Worm (Caenorhabditis elegans) whole organism, L2 larva: ENCODE results near the gene daf-41.

Experiments
- C34F6.9 ChIP-seq: fragments of 150-350 bp; optimal IDR thresholded peaks from 2 replicates; lab custom pipeline; 2014; ENCODE audit warnings: missing biosample characterization, missing genetic modification characterization
- F13H6.1 ChIP-seq: sonication (generic microtip); optimal IDR thresholded peaks from 2 replicates; lab custom pipeline; 2016; ENCODE audit warnings: missing genetic modification characterization, missing compliant biosample characterization
- Y55F3AM.14 ChIP-seq: fragments of 200-800 bp; sonication (Bioruptor generic); optimal IDR thresholded peaks from 2 replicates; lab custom pipeline; 2018; ENCODE audit warnings: mild to moderate bottlenecking, missing genetic modification characterization, missing compliant biosample characterization
- ZK546.5 ChIP-seq: sonication (generic microtip); optimal IDR thresholded peaks from 2 replicates; lab custom pipeline; 2017; ENCODE audit warnings: missing biosample characterization, missing genetic modification characterization
- alr-1 ChIP-seq: fragments of 150-350 bp; optimal IDR thresholded peaks from 2 replicates; lab custom pipeline; 2014; ENCODE audit warnings: missing biosample characterization, missing genetic modification characterization
- aly-2 ChIP-seq: fragments of 150-350 bp; optimal IDR thresholded peaks from 2 replicates; lab custom pipeline; 2014; ENCODE audit warnings: missing biosample characterization, missing genetic modification characterization
- ama-1 ChIP-seq: fragments of 150-350 bp; optimal IDR thresholded peaks from 2 replicates; lab custom pipeline; 2018; ENCODE audit warnings: inconsistent platforms
- blmp-1 ChIP-seq: sonication (generic microtip); optimal IDR thresholded peaks from 2 replicates; lab custom pipeline; 2017; ENCODE audit warnings: missing genetic modification characterization, mild to moderate bottlenecking, missing compliant biosample characterization, antibody characterized with exemption, moderate library complexity; ENCODE audit not compliant: insufficient read depth
- ceh-16 ChIP-seq: fragments of 150-350 bp; optimal IDR thresholded peaks from 2 replicates; lab custom pipeline; 2014; ENCODE audit warnings: missing biosample characterization, missing genetic modification characterization
- crh-2 ChIP-seq: sonication (generic microtip); optimal IDR thresholded peaks from 2 replicates; lab custom pipeline; 2017; ENCODE audit warnings: missing biosample characterization, missing genetic modification characterization
- dmd-4 ChIP-seq: sonication (generic microtip); optimal IDR thresholded peaks from 2 replicates; lab custom pipeline; 2017; ENCODE audit warnings: missing biosample characterization, missing genetic modification characterization
- egl-27 ChIP-seq: sonication (generic microtip); optimal IDR thresholded peaks from 3 replicates; lab custom pipeline; 2017; ENCODE audit warnings: missing biosample characterization, missing genetic modification reagents, missing genetic modification characterization
- elt-3 ChIP-seq: sonication (generic microtip); optimal IDR thresholded peaks from 2 replicates; lab custom pipeline; 2017; ENCODE audit warnings: missing biosample characterization, missing genetic modification characterization
- fos-1 ChIP-seq: fragments of 150-350 bp; optimal IDR thresholded peaks from 2 replicates; lab custom pipeline; 2014; ENCODE audit warnings: missing biosample characterization, missing genetic modification characterization
- gmeb-1 ChIP-seq: fragments of 150-350 bp; optimal IDR thresholded peaks from 2 replicates; lab custom pipeline; 2014; ENCODE audit warnings: missing biosample characterization, missing genetic modification characterization
- lin-11 ChIP-seq: fragments of 150-350 bp; sonication (generic microtip); optimal IDR thresholded peaks from 2 replicates; lab custom pipeline; 2014; ENCODE audit warnings: missing biosample characterization, missing genetic modification characterization, inconsistent platforms, mixed read lengths
- lin-13 ChIP-seq: fragments of 150-350 bp; optimal IDR thresholded peaks from 2 replicates; lab custom pipeline; 2014; ENCODE audit warnings: missing biosample characterization, missing genetic modification reagents, missing genetic modification characterization
- lin-39 ChIP-seq: fragments of 150-350 bp; optimal IDR thresholded peaks from 2 replicates; lab custom pipeline; 2014; ENCODE audit warnings: missing biosample characterization, missing genetic modification reagents, missing genetic modification characterization
- lsy-2 ChIP-seq, 2 experiments: fragments of 150-350 bp in 1 of 2; sonication (generic microtip) in 1 of 2; optimal IDR thresholded peaks; 2 replicates each; lab custom pipeline; 2014 to 2017; ENCODE audit warnings: missing biosample characterization in 2 of 2, missing genetic modification characterization in 2 of 2
- mab-5 ChIP-seq: fragments of 150-350 bp; optimal IDR thresholded peaks from 2 replicates; lab custom pipeline; 2014; ENCODE audit warnings: missing biosample characterization, missing genetic modification characterization
- mbf-1 ChIP-seq: sonication (generic microtip); optimal IDR thresholded peaks from 2 replicates; lab custom pipeline; 2017; ENCODE audit warnings: missing biosample characterization, missing genetic modification characterization
- mdl-1 ChIP-seq, 2 experiments: fragments of 150-350 bp in 1 of 2; sonication (generic microtip) in 1 of 2; optimal IDR thresholded peaks; 2 replicates each; lab custom pipeline; 2017; ENCODE audit warnings: missing biosample characterization in 2 of 2, missing genetic modification characterization in 2 of 2
- nhr-10 ChIP-seq: sonication (generic microtip); optimal IDR thresholded peaks from 2 replicates; lab custom pipeline; 2017; ENCODE audit warnings: missing biosample characterization, missing genetic modification characterization
- nhr-11 ChIP-seq: fragments of 150-350 bp; optimal IDR thresholded peaks from 2 replicates; lab custom pipeline; 2014; ENCODE audit warnings: missing biosample characterization, missing genetic modification characterization
- nhr-129 ChIP-seq: fragments of 150-350 bp; optimal IDR thresholded peaks from 2 replicates; lab custom pipeline; 2014; ENCODE audit warnings: missing biosample characterization, missing genetic modification characterization
- nhr-21 ChIP-seq: fragments of 150-350 bp; optimal IDR thresholded peaks from 2 replicates; lab custom pipeline; 2014; ENCODE audit warnings: missing biosample characterization, missing genetic modification characterization
- nhr-237 ChIP-seq: fragments of 150-350 bp; optimal IDR thresholded peaks from 2 replicates; lab custom pipeline; 2014; ENCODE audit warnings: missing biosample characterization, missing genetic modification characterization
- nhr-25 ChIP-seq: fragments of 150-350 bp; sonication (generic microtip); optimal IDR thresholded peaks from 3 replicates; lab custom pipeline; 2014; ENCODE audit warnings: missing biosample characterization, missing genetic modification characterization
- nhr-6 ChIP-seq: fragments of 150-350 bp; optimal IDR thresholded peaks from 2 replicates; lab custom pipeline; 2014; ENCODE audit warnings: missing biosample characterization, missing genetic modification characterization
- nhr-77 ChIP-seq: fragments of 150-350 bp; optimal IDR thresholded peaks from 2 replicates; lab custom pipeline; 2014; ENCODE audit warnings: missing biosample characterization, missing genetic modification characterization
- peb-1 ChIP-seq: fragments of 150-350 bp; optimal IDR thresholded peaks from 2 replicates; lab custom pipeline; 2014; ENCODE audit warnings: missing biosample characterization, missing genetic modification characterization
- skn-1 ChIP-seq: sonication (generic microtip); optimal IDR thresholded peaks from 2 replicates; lab custom pipeline; 2017; ENCODE audit warnings: missing biosample characterization, missing genetic modification characterization
- sma-3 ChIP-seq: sonication (generic microtip); optimal IDR thresholded peaks from 2 replicates; lab custom pipeline; 2016; ENCODE audit warnings: missing genetic modification reagents, missing genetic modification characterization, missing compliant biosample characterization
- snpc-4 ChIP-seq: fragments of 150-350 bp; optimal IDR thresholded peaks from 2 replicates; lab custom pipeline; 2014; ENCODE audit warnings: missing biosample characterization, missing genetic modification characterization
- unc-39 ChIP-seq: fragments of 150-350 bp; optimal IDR thresholded peaks from 2 replicates; lab custom pipeline; 2014; ENCODE audit warnings: missing biosample characterization, missing genetic modification characterization
- unc-55 ChIP-seq: fragments of 150-350 bp; sonication (generic microtip); optimal IDR thresholded peaks from 3 replicates; lab custom pipeline; 2014; ENCODE audit warnings: missing biosample characterization, missing genetic modification reagents, missing genetic modification characterization
- unc-62 ChIP-seq: fragments of 150-350 bp; optimal IDR thresholded peaks from 2 replicates; lab custom pipeline; 2014; ENCODE audit warnings: missing biosample characterization, missing genetic modification reagents, missing genetic modification characterization
- ztf-11 ChIP-seq: sonication (generic microtip); optimal IDR thresholded peaks from 2 replicates; lab custom pipeline; 2017; ENCODE audit warnings: missing biosample characterization, missing genetic modification characterization

The daf-41 gene

ce11 chrIII:5268486-5268885, 6.1 kb downstream of the daf-41 start:
- no peak for TF ChIP-seq nhr-77 (tag; lab: Kevin White, UChicago)
- TF ChIP-seq Y55F3AM.14 (GFP tag; lab: Kevin White, UChicago), result no peak
- no peak for TF ChIP-seq ZK546.5 (tag; lab: Kevin White, UChicago)
- TF ChIP-seq elt-3, result no peak
- TF ChIP-seq egl-27 (tag; lab: Kevin White, UChicago), result no peak
- no peak for TF ChIP-seq lin-11 (tag; lab: Kevin White, UChicago)
- TF ChIP-seq unc-62 (GFP tag; lab: Kevin White, UChicago), result no peak
- no peak for TF ChIP-seq crh-2 (tag; lab: Kevin White, UChicago)
- no peak for TF ChIP-seq nhr-6
- no peak for TF ChIP-seq ztf-11 (tag; lab: Kevin White, UChicago)
- TF ChIP-seq nhr-11 (tag; lab: Kevin White, UChicago), result no peak
- TF ChIP-seq blmp-1 (tag; lab: Kevin White, UChicago), result no peak
- no peak for TF ChIP-seq aly-2
- no peak for TF ChIP-seq F13H6.1 (tag; lab: Kevin White, UChicago)
- TF ChIP-seq dmd-4 (tag; lab: Kevin White, UChicago), result no peak
- no peak for TF ChIP-seq nhr-10

- TF ChIP-seq gmeb-1 (tag; lab: Kevin White, UChicago) (peak; percentile 59), lsy-2 (tag; optimal IDR thresholded peaks at IDR 0.05; lab: Kevin White, UChicago) (no peak), nhr-21 (tag; lab: Kevin White, UChicago) (no peak), crh-2 (tag; lab: Kevin White, UChicago) (peak; percentile 28)
Observed at ce11 chrIII:5267217-5267906, 7.2 kb downstream of the daf-41 start, which contains the start of gene ZC395.5. ZC395.5 (plus strand) TSS chrIII:5267848.

- TF ChIP-seq ama-1 (lab: Kevin White, UChicago) (no peak), unc-62 (GFP tag; lab: Kevin White, UChicago) (no peak), nhr-6 (no peak), dmd-4 (tag; lab: Kevin White, UChicago) (no peak), aly-2 (no peak), snpc-4 (tag; lab: Kevin White, UChicago) (no peak), lin-13 (GFP tag; lab: Kevin White, UChicago) (no peak), ceh-16 (tag; lab: Kevin White, UChicago) (no peak), mdl-1 (tag; optimal IDR thresholded peaks at IDR 0.05; lab: Kevin White, UChicago) (no peak), unc-55 (GFP tag; lab: Kevin White, UChicago) (no peak), nhr-237 (tag; lab: Kevin White, UChicago) (no peak), lin-11 (tag; lab: Kevin White, UChicago) (no peak), nhr-10 (no peak), blmp-1 (tag; lab: Kevin White, UChicago) (no peak), mbf-1 (tag; lab: Kevin White, UChicago) (no peak), lsy-2 (tag; optimal IDR thresholded peaks at IDR 0.05; lab: Kevin White, UChicago) (no peak), mab-5 (tag; lab: Kevin White, UChicago) (no peak), peb-1 (tag; lab: Kevin White, UChicago) (no peak), alr-1 (tag; lab: Kevin White, UChicago) (no peak), nhr-25 (no peak)
Observed at ce11 chrIII:5264813-5265212, 9.8 kb downstream of the daf-41 start, which contains the start of gene gro-1. gro-1 (plus strand) TSS chrIII:5265113.

ce11 chrIII:5263299-5263993, 11.1 kb downstream of the daf-41 start, which contains the start of the genes C34E10.9 and hap-1:
C34E10.9 (minus strand) TSS chrIII:5263399.
hap-1 (plus strand) TSS chrIII:5263943.
- no peak for TF ChIP-seq ceh-16 (tag; lab: Kevin White, UChicago)
- no peak for TF ChIP-seq gmeb-1 (tag; lab: Kevin White, UChicago)
- no peak for TF ChIP-seq nhr-6
- TF ChIP-seq crh-2 (tag; lab: Kevin White, UChicago), result no peak
- no peak for TF ChIP-seq C34F6.9 (tag; lab: Kevin White, UChicago)
- no peak for TF ChIP-seq nhr-129 (tag; lab: Kevin White, UChicago)
- TF ChIP-seq aly-2, result no peak
- no peak for TF ChIP-seq Y55F3AM.14 (GFP tag; lab: Kevin White, UChicago)
- no peak for TF ChIP-seq unc-39 (tag; lab: Kevin White, UChicago)
- TF ChIP-seq ama-1 (lab: Kevin White, UChicago), result no peak
- no peak for TF ChIP-seq fos-1 (tag; lab: Kevin White, UChicago)
- TF ChIP-seq elt-3, result no peak
- TF ChIP-seq mab-5 (tag; lab: Kevin White, UChicago), result no peak
- no peak for TF ChIP-seq nhr-11 (tag; lab: Kevin White, UChicago)
- TF ChIP-seq lin-39 (tag; lab: Kevin White, UChicago), result no peak
- no peak for TF ChIP-seq unc-62 (GFP tag; lab: Kevin White, UChicago)
- no peak for TF ChIP-seq ztf-11 (tag; lab: Kevin White, UChicago)
- TF ChIP-seq skn-1 (tag; lab: Kevin White, UChicago), result no peak
- TF ChIP-seq nhr-77 (tag; lab: Kevin White, UChicago), result no peak
- no peak for TF ChIP-seq sma-3 (GFP tag; lab: Kevin White, UChicago)
- TF ChIP-seq, all 48 proteins: peak for 0
